Worm (Caenorhabditis elegans) whole organism, midembryonic: Measurements from ENCODE around the gene F34D10.3.

ENCODE experiments used
- flt-1 ChIP-seq: fragments of 200-800 bp; sonication (Bioruptor generic); IDR thresholded peaks from 2 replicates; pipeline ENCODE4 v1.3.6; 2022; ENCODE audit warnings: missing genetic modification characterization, missing compliant biosample characterization
- ref-1 ChIP-seq: fragments of 200-800 bp; sonication (Bioruptor generic); conservative IDR thresholded peaks from 2 replicates; pipeline ENCODE4 v1.3.6; 2022; ENCODE audit warnings: missing genetic modification reagents, missing genetic modification characterization, missing compliant biosample characterization
- tab-1 ChIP-seq: fragments of 200-800 bp; sonication (Bioruptor generic); IDR thresholded peaks from 2 replicates; pipeline ENCODE4 v1.3.6; 2022; ENCODE audit warnings: missing genetic modification characterization, missing compliant biosample characterization

DNA sequence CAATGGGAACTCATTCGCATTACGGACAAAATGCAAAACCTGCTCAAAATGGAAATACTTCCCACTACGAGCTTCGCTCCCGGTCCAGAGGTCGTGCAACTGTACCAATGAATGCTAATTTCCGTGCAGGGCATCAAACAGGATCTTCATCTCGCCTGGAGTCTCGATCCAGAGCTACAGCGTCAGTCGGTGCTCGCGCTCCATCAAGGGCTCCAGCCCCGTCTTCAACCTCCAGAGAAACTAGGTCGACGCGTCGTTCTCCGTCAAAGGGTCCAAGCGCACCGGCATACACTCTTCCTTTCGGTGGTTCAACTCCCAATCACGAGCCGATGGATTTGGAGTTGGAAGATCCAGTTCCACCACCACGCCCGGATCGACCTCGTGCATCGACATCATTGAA lies 3.7 kb downstream of the F34D10.3 start:
- TF ChIP-seq flt-1 (GFP tag; lab: Robert Waterston, UW) (no peak), tab-1 (GFP tag; lab: Robert Waterston, UW) (no peak), ref-1 (GFP tag; lab: Robert Waterston, UW) (no peak)
